Worm (Caenorhabditis elegans) whole organism, late embryonic: ENCODE measurements around the gene oac-7.

Source experiments
- F13H6.1 ChIP-seq: sonication (generic microtip); optimal IDR thresholded peaks from 2 replicates; lab custom pipeline; 2016; ENCODE audit warnings: missing genetic modification characterization, missing compliant biosample characterization
- K02D7.2 ChIP-seq: sonication (generic microtip); optimal IDR thresholded peaks from 2 replicates; lab custom pipeline; 2017; ENCODE audit warnings: mild to moderate bottlenecking, missing genetic modification characterization, missing compliant biosample characterization
- ama-1 ChIP-seq: fragments of 150-350 bp; optimal IDR thresholded peaks from 2 replicates; lab custom pipeline; 2014
- ceh-24 ChIP-seq: sonication (generic microtip); optimal IDR thresholded peaks from 2 replicates; lab custom pipeline; 2016; ENCODE audit warnings: mild to moderate bottlenecking, missing genetic modification characterization, missing compliant biosample characterization
- dmd-4 ChIP-seq: sonication (generic microtip); optimal IDR thresholded peaks from 2 replicates; lab custom pipeline; 2016; ENCODE audit warnings: borderline replicate concordance, missing genetic modification characterization, missing compliant biosample characterization
- eyg-1 ChIP-seq: sonication (generic microtip); optimal IDR thresholded peaks from 2 replicates; lab custom pipeline; 2016; ENCODE audit warnings: missing genotype, missing genetic modification characterization, missing compliant biosample characterization
- hlh-13 ChIP-seq: fragments of 200-800 bp; sonication (Bioruptor generic); optimal IDR thresholded peaks from 2 replicates; lab custom pipeline; 2018; ENCODE audit warnings: mild to moderate bottlenecking, missing genetic modification characterization, missing compliant biosample characterization
- nhr-11 ChIP-seq: fragments of 150-350 bp; optimal IDR thresholded peaks from 2 replicates; lab custom pipeline; 2014; ENCODE audit warnings: missing biosample characterization, missing genetic modification characterization
- pha-4 ChIP-seq: fragments of 150-350 bp; optimal IDR thresholded peaks from 2 replicates; lab custom pipeline; 2018; ENCODE audit warnings: missing biosample characterization, missing genetic modification reagents, missing genetic modification characterization
- rnt-1 ChIP-seq: sonication (generic microtip); optimal IDR thresholded peaks from 2 replicates; lab custom pipeline; 2016; ENCODE audit warnings: missing genetic modification characterization, missing compliant biosample characterization
- sox-2 ChIP-seq: fragments of 200-800 bp; sonication (Bioruptor generic); IDR thresholded peaks from 2 replicates; pipeline ENCODE4 v1.3.6; 2022; ENCODE audit warnings: missing genetic modification reagents, missing genetic modification characterization, missing compliant biosample characterization

- no peak for TF ChIP-seq nhr-11 (tag; lab: Kevin White, UChicago)
- no peak for TF ChIP-seq K02D7.2
- TF ChIP-seq pha-4 = no peak
- no peak for TF ChIP-seq eyg-1 (tag; lab: Kevin White, UChicago)
- no peak for TF ChIP-seq ceh-24 (tag; lab: Kevin White, UChicago)
- no peak for TF ChIP-seq rnt-1 (tag; lab: Kevin White, UChicago)
- no peak for TF ChIP-seq dmd-4 (tag; lab: Kevin White, UChicago)
- no peak for TF ChIP-seq F13H6.1 (tag; lab: Kevin White, UChicago)
- no peak for TF ChIP-seq hlh-13 (GFP tag; lab: Kevin White, UChicago)
- no peak for TF ChIP-seq sox-2 (GFP tag; lab: Robert Waterston, UW)
- TF ChIP-seq ama-1 (lab: Kevin White, UChicago) = no peak
These were observed 9.8 kb upstream of the oac-7 start for ce11 chrV:16299834-16300233.
